Fruit fly (Drosophila melanogaster) whole organism, wandering third instar larva: ENCODE measurements around the gene Serinc.
A peak's percentile ranks its signal among the peaks of the same experiment; 100 is the strongest.

Experiments
- Jra ChIP-seq: sonication (Bioruptor generic); optimal IDR thresholded peaks from 2 replicates; lab custom pipeline; 2016; ENCODE audit warnings: missing biosample characterization, missing genetic modification characterization
- Myc ChIP-seq: fragments of >200 bp; optimal IDR thresholded peaks from 2 replicates; lab custom pipeline; 2017
- OdsH ChIP-seq: fragments of 200-800 bp; sonication (Bioruptor generic); optimal IDR thresholded peaks from 2 replicates; lab custom pipeline; 2016; ENCODE audit warnings: missing biosample characterization, mild to moderate bottlenecking, missing genetic modification characterization
- Vsx2 ChIP-seq: fragments of 200-300, 225-300 bp; sonication (Bioruptor generic); optimal IDR thresholded peaks from 2 replicates; lab custom pipeline; 2018; ENCODE audit warnings: missing biosample characterization, missing genetic modification characterization; ENCODE audit not compliant: partially characterized antibody
- h ChIP-seq: fragments of 200-800 bp; sonication (Bioruptor generic); optimal IDR thresholded peaks from 3 replicates; lab custom pipeline; 2016; ENCODE audit warnings: missing biosample characterization, mild to moderate bottlenecking, missing genetic modification characterization
- lola ChIP-seq: fragments of >200 bp; optimal IDR thresholded peaks from 2 replicates; lab custom pipeline; 2017; ENCODE audit warnings: missing biosample characterization, missing genetic modification characterization
- pan ChIP-seq: fragments of >200 bp; optimal IDR thresholded peaks from 2 replicates; lab custom pipeline; 2017
- psq ChIP-seq: fragments of 200-800 bp; sonication (Bioruptor generic); optimal IDR thresholded peaks from 3 replicates; lab custom pipeline; 2017; ENCODE audit warnings: missing biosample characterization, mild to moderate bottlenecking, missing genetic modification characterization, moderate library complexity
- rgr ChIP-seq: fragments of 200-800 bp; sonication (Bioruptor generic); optimal IDR thresholded peaks from 3 replicates; lab custom pipeline; 2016; ENCODE audit warnings: missing biosample characterization, mild to moderate bottlenecking, missing genetic modification characterization
- usp ChIP-seq: fragments of >200 bp; optimal IDR thresholded peaks from 2 replicates; lab custom pipeline; 2017; ENCODE audit warnings: missing biosample characterization, missing genetic modification characterization

- TF ChIP-seq usp (GFP tag; lab: Kevin White, UChicago) = no peak
- TF ChIP-seq psq (GFP tag; lab: Kevin White, UChicago) = peak; percentile 10
- TF ChIP-seq pan (lab: Kevin White, UChicago) = no peak
- TF ChIP-seq OdsH = no peak
- TF ChIP-seq Jra = no peak
- no peak for TF ChIP-seq Vsx2
- no peak for TF ChIP-seq rgr
- TF ChIP-seq lola (GFP tag; lab: Kevin White, UChicago) = no peak
- no peak for TF ChIP-seq h
- TF ChIP-seq Myc (lab: Kevin White, UChicago) = no peak
Measured at dm6 chr3L:16385880-16386584, 26.5 kb upstream of the Serinc start, which contains the start of the genes Agpat3 and RAF2.
